Worm (Caenorhabditis elegans) whole organism, young adult: ENCODE data around the gene twk-31.

Experiments used
- C06A6.2 ChIP-seq: fragments of 200-800 bp; sonication (Bioruptor generic); conservative IDR thresholded peaks from 2 replicates; pipeline ENCODE4 v1.3.6; 2022; ENCODE audit warnings: missing genetic modification characterization, missing compliant biosample characterization
- hlh-26 ChIP-seq: fragments of 200-800 bp; sonication (Bioruptor generic); conservative IDR thresholded peaks from 2 replicates; pipeline ENCODE4 v1.3.6; 2022; ENCODE audit warnings: missing genetic modification reagents, missing genetic modification characterization, missing compliant biosample characterization
- ztf-28 ChIP-seq: fragments of 200-800 bp; sonication (Bioruptor generic); IDR thresholded peaks from 2 replicates; pipeline ENCODE4 v1.3.6; 2022; ENCODE audit warnings: missing genetic modification reagents, missing genetic modification characterization, missing compliant biosample characterization

- TF ChIP-seq C06A6.2 (GFP tag; lab: Robert Waterston, UW), result no peak
- no peak for TF ChIP-seq ztf-28 (GFP tag; lab: Robert Waterston, UW)
- TF ChIP-seq hlh-26 (GFP tag; lab: Robert Waterston, UW), result no peak
Observed at ce11 chrIII:11366467-11366866, 44.0 kb upstream of the twk-31 start, which contains the start of gene T28D6.3.
